Fruit fly (Drosophila melanogaster) whole organism, embryonic: ENCODE data around the gene Cpr23B.

Experiments used
- Abd-B ChIP-seq: fragments of 200-800 bp; sonication (Bioruptor generic); optimal IDR thresholded peaks from 2 replicates; lab custom pipeline; 2018; ENCODE audit warnings: missing biosample characterization, mild to moderate bottlenecking, missing genetic modification characterization, moderate library complexity
- Asciz ChIP-seq: fragments of 200-800 bp; sonication (Bioruptor generic); optimal IDR thresholded peaks from 2 replicates; lab custom pipeline; 2017; ENCODE audit warnings: missing biosample characterization, mild to moderate bottlenecking, missing genetic modification characterization, missing genetic modification reagents
- B-H1 ChIP-seq: fragments of 200-800 bp; sonication (Bioruptor generic); IDR thresholded peaks from 3 replicates; pipeline ENCODE4 v1.3.6; 2022; ENCODE audit warnings: missing biosample characterization, missing genetic modification characterization
- CG10209 ChIP-seq: fragments of 200-800 bp; sonication (Bioruptor generic); optimal IDR thresholded peaks from 3 replicates; lab custom pipeline; 2017; ENCODE audit warnings: missing biosample characterization, mild to moderate bottlenecking, missing genetic modification characterization, missing genetic modification reagents
- CG10366 ChIP-seq: fragments of 200-800 bp; sonication (Bioruptor generic); IDR thresholded peaks from 2 replicates; pipeline ENCODE4 v1.3.6; 2022; ENCODE audit warnings: missing biosample characterization, missing genetic modification characterization
- CG11560 ChIP-seq: fragments of 200-800 bp; sonication (Bioruptor generic); IDR thresholded peaks from 3 replicates; pipeline ENCODE4 v1.3.6; 2022; ENCODE audit warnings: missing biosample characterization, missing genetic modification characterization
- CG11696 ChIP-seq: fragments of 200-800 bp; sonication (Bioruptor generic); IDR thresholded peaks from 2 replicates; pipeline ENCODE4 v1.3.6; 2022; ENCODE audit warnings: missing biosample characterization, missing genetic modification characterization
- CG12071 ChIP-seq: fragments of 200-800 bp; sonication (Bioruptor generic); optimal IDR thresholded peaks from 3 replicates; lab custom pipeline; 2018; ENCODE audit warnings: missing biosample characterization, mild to moderate bottlenecking, missing genetic modification characterization
- CG12391 ChIP-seq: fragments of 200-800 bp; sonication (Bioruptor generic); optimal IDR thresholded peaks from 3 replicates; lab custom pipeline; 2018; ENCODE audit warnings: missing biosample characterization, mild to moderate bottlenecking, missing genetic modification characterization, moderate library complexity
- CG12769 ChIP-seq: fragments of 200-800 bp; sonication (Bioruptor generic); optimal IDR thresholded peaks from 2 replicates; lab custom pipeline; 2019; ENCODE audit warnings: missing biosample characterization, mild to moderate bottlenecking, missing genetic modification characterization, moderate library complexity
- CG12942 ChIP-seq: fragments of 200-800 bp; sonication (Bioruptor generic); optimal IDR thresholded peaks from 3 replicates; lab custom pipeline; 2016; ENCODE audit warnings: missing biosample characterization, missing genetic modification characterization
- CG13424 ChIP-seq: fragments of 200-800 bp; sonication (Bioruptor generic); optimal IDR thresholded peaks from 2 replicates; lab custom pipeline; 2019; ENCODE audit warnings: missing biosample characterization, mild to moderate bottlenecking, missing genetic modification characterization, moderate library complexity
- CG13775 ChIP-seq: fragments of 200-800 bp; sonication (Bioruptor generic); optimal IDR thresholded peaks from 3 replicates; lab custom pipeline; 2017; ENCODE audit warnings: missing biosample characterization, mild to moderate bottlenecking, missing genetic modification characterization
- CG14014 ChIP-seq: fragments of 200-800 bp; sonication (Bioruptor generic); IDR thresholded peaks from 2 replicates; pipeline ENCODE4 v1.3.6; 2022; ENCODE audit warnings: missing biosample characterization, missing genetic modification characterization
- CG14050 ChIP-seq: fragments of 200-800 bp; sonication (Bioruptor generic); IDR thresholded peaks from 3 replicates; pipeline ENCODE4 v1.3.6; 2022; ENCODE audit warnings: missing biosample characterization, missing genetic modification characterization
- CG14441 ChIP-seq: fragments of 200-800 bp; sonication (Bioruptor generic); IDR thresholded peaks from 2 replicates; pipeline ENCODE4 v1.3.6; 2022; ENCODE audit warnings: missing biosample characterization, missing genetic modification characterization
- CG17328 ChIP-seq: fragments of 200-800 bp; sonication (Bioruptor generic); IDR thresholded peaks from 2 replicates; pipeline ENCODE4 v1.3.6; 2022; ENCODE audit warnings: missing biosample characterization, missing genetic modification characterization
- CG17829 ChIP-seq: fragments of 200-800 bp; optimal IDR thresholded peaks from 2 replicates; lab custom pipeline; 2019; ENCODE audit warnings: missing biosample characterization, mild to moderate bottlenecking, missing genetic modification characterization, moderate library complexity
- CG1792 ChIP-seq: fragments of 200-800 bp; sonication (Bioruptor generic); optimal IDR thresholded peaks from 2 replicates; lab custom pipeline; 2016; ENCODE audit warnings: missing biosample characterization, missing genetic modification characterization
- CG18011 ChIP-seq: fragments of 200-800 bp; sonication (Bioruptor generic); optimal IDR thresholded peaks from 2 replicates; lab custom pipeline; 2017; ENCODE audit warnings: missing biosample characterization, missing genetic modification characterization, mild to moderate bottlenecking, moderate library complexity, missing genotype
- CG18262 ChIP-seq: fragments of 200-800 bp; optimal IDR thresholded peaks from 3 replicates; lab custom pipeline; 2019; ENCODE audit warnings: missing biosample characterization, mild to moderate bottlenecking, missing genetic modification characterization, moderate library complexity
- CG3726 ChIP-seq: fragments of 200-800 bp; sonication (Bioruptor generic); IDR thresholded peaks from 3 replicates; pipeline ENCODE4, ENCODE4 v1.3.6; 2022; ENCODE audit warnings: missing biosample characterization, missing genetic modification characterization
- CG3838 ChIP-seq: fragments of 200-800 bp; sonication (Bioruptor generic); optimal IDR thresholded peaks from 3 replicates; lab custom pipeline; 2016; ENCODE audit warnings: missing biosample characterization, missing genetic modification characterization
- CG7556 ChIP-seq: fragments of 200-800 bp; sonication (Bioruptor generic); optimal IDR thresholded peaks from 2 replicates; lab custom pipeline; 2017; ENCODE audit warnings: missing biosample characterization, mild to moderate bottlenecking, missing genetic modification characterization
- CG7786 ChIP-seq: fragments of 200-800 bp; sonication (Bioruptor generic); optimal IDR thresholded peaks from 2 replicates; lab custom pipeline; 2016; ENCODE audit warnings: missing biosample characterization, missing genetic modification characterization
- CG9437 ChIP-seq: fragments of 200-800 bp; sonication (Bioruptor generic); optimal IDR thresholded peaks from 2 replicates; lab custom pipeline; 2018; ENCODE audit warnings: missing biosample characterization, mild to moderate bottlenecking, missing genetic modification characterization
- CG9727 ChIP-seq: fragments of 200-800 bp; sonication (Bioruptor generic); optimal IDR thresholded peaks from 3 replicates; lab custom pipeline; 2017; ENCODE audit warnings: missing biosample characterization, mild to moderate bottlenecking, missing genetic modification characterization
- Deaf1 ChIP-seq: fragments of 200-800 bp; optimal IDR thresholded peaks from 3 replicates; lab custom pipeline; 2019; ENCODE audit warnings: missing biosample characterization, mild to moderate bottlenecking, missing genetic modification characterization, moderate library complexity
- E2f2 ChIP-seq: fragments of 200-800 bp; sonication (Bioruptor generic); IDR thresholded peaks from 2 replicates; pipeline ENCODE4 v1.3.6; 2022; ENCODE audit warnings: missing biosample characterization, missing genetic modification characterization
- ERR ChIP-seq: fragments of 200-800 bp; sonication (Bioruptor generic); optimal IDR thresholded peaks from 2 replicates; lab custom pipeline; 2016; ENCODE audit warnings: missing biosample characterization, missing genetic modification characterization
- Hand ChIP-seq: fragments of 200-800 bp; sonication (Bioruptor generic); optimal IDR thresholded peaks from 2 replicates; lab custom pipeline; 2017; ENCODE audit warnings: mild to moderate bottlenecking, missing biosample characterization, missing genetic modification reagents, missing genetic modification characterization
- Hey ChIP-seq: fragments of 200-800 bp; sonication (Bioruptor generic); optimal IDR thresholded peaks from 3 replicates; lab custom pipeline; 2018; ENCODE audit warnings: missing biosample characterization, mild to moderate bottlenecking, missing genetic modification characterization
- Hr3 ChIP-seq: fragments of 200-800 bp; sonication (Bioruptor generic); optimal IDR thresholded peaks from 3 replicates; lab custom pipeline; 2016; ENCODE audit warnings: missing biosample characterization, missing genetic modification characterization
- Meics ChIP-seq: fragments of 200-800 bp; sonication (Bioruptor generic); optimal IDR thresholded peaks from 2 replicates; lab custom pipeline; 2017; ENCODE audit warnings: missing biosample characterization, mild to moderate bottlenecking, missing genetic modification characterization
- Mrtf ChIP-seq: fragments of 200-800 bp; sonication (Bioruptor generic); IDR thresholded peaks from 3 replicates; pipeline ENCODE4 v1.3.6; 2022; ENCODE audit warnings: missing biosample characterization, missing genetic modification characterization
- Oli ChIP-seq: fragments of 200-800 bp; sonication (Bioruptor generic); optimal IDR thresholded peaks from 2 replicates; lab custom pipeline; 2018; ENCODE audit warnings: missing biosample characterization, mild to moderate bottlenecking, missing genetic modification characterization, moderate library complexity
- Optix ChIP-seq: fragments of 200-800 bp; sonication (Bioruptor generic); IDR thresholded peaks from 3 replicates; pipeline ENCODE4 v1.3.6; 2022; ENCODE audit warnings: missing biosample characterization, missing genetic modification characterization
- Sry-δ ChIP-seq: fragments of 200-800 bp; sonication (Bioruptor generic); optimal IDR thresholded peaks from 2 replicates; lab custom pipeline; 2016; ENCODE audit warnings: missing biosample characterization, missing genetic modification characterization
- bab2 ChIP-seq: fragments of 200-800 bp; sonication (Bioruptor generic); optimal IDR thresholded peaks from 2 replicates; lab custom pipeline; 2016; ENCODE audit warnings: missing biosample characterization, missing genetic modification characterization
- crp ChIP-seq, 2 experiments: fragments of 200-800 bp; sonication (Bioruptor generic); optimal IDR thresholded peaks; 2 replicates in 1 of 2; 3 replicates in 1 of 2; lab custom pipeline; 2017; ENCODE audit warnings: missing biosample characterization in 2 of 2, missing genetic modification characterization in 2 of 2, mild to moderate bottlenecking in 1 of 2, moderate library complexity in 1 of 2
- dysf ChIP-seq: fragments of 200-800 bp; sonication (Bioruptor generic); IDR thresholded peaks from 3 replicates; pipeline ENCODE4 v1.3.6; 2022; ENCODE audit warnings: missing biosample characterization, missing genetic modification characterization
- fd64A ChIP-seq: fragments of 200-800 bp; sonication (Bioruptor generic); optimal IDR thresholded peaks from 3 replicates; lab custom pipeline; 2018; ENCODE audit warnings: missing biosample characterization, mild to moderate bottlenecking, missing genetic modification characterization
- pfk ChIP-seq: fragments of 200-800 bp; sonication (Bioruptor generic); optimal IDR thresholded peaks from 2 replicates; lab custom pipeline; 2018; ENCODE audit warnings: missing biosample characterization, mild to moderate bottlenecking, missing genetic modification characterization, moderate library complexity
- ro ChIP-seq: fragments of 200-800 bp; sonication (Bioruptor generic); IDR thresholded peaks from 2 replicates; pipeline ENCODE4 v1.3.6; 2022; ENCODE audit warnings: missing biosample characterization, missing genetic modification characterization
- seq ChIP-seq: fragments of 200-800 bp; sonication (Bioruptor generic); IDR thresholded peaks from 2 replicates; pipeline ENCODE4 v1.3.6; 2022; ENCODE audit warnings: missing biosample characterization, missing genetic modification characterization
- slbo ChIP-seq: fragments of 200-800 bp; sonication (Bioruptor generic); IDR thresholded peaks from 2 replicates; pipeline ENCODE4 v1.3.6; 2022; ENCODE audit warnings: missing biosample characterization, missing genetic modification characterization
- zen ChIP-seq: fragments of 200-800 bp; sonication (Bioruptor generic); optimal IDR thresholded peaks from 3 replicates; lab custom pipeline; 2018; ENCODE audit warnings: missing biosample characterization, mild to moderate bottlenecking, missing genetic modification characterization, moderate library complexity
- zen2 ChIP-seq: fragments of 200-800 bp; sonication (Bioruptor generic); IDR thresholded peaks from 3 replicates; pipeline ENCODE4 v1.3.6; 2022; ENCODE audit warnings: missing biosample characterization, missing genetic modification characterization; ENCODE audit not compliant: partially characterized antibody
- zfh2 ChIP-seq: fragments of 200-800 bp; sonication (Bioruptor generic); optimal IDR thresholded peaks from 2 replicates; lab custom pipeline; 2016; ENCODE audit warnings: missing biosample characterization, missing genetic modification characterization

Cpr23B gene

dm6 chr2L:2882968-2883702, 44.9 kb downstream of the Cpr23B start (continued):
- TF ChIP-seq ERR (GFP tag; lab: Kevin White, UChicago): no peak
- TF ChIP-seq CG14014: peak; percentile 67
- 0 out of 3 replicates have a peak, but pooled peaks have one; percentile 6 for TF ChIP-seq CG3726 (GFP tag; lab: Robert Waterston, UW)
- peak; percentile 64 for TF ChIP-seq Asciz (GFP tag; lab: Kevin White, UChicago)
- TF ChIP-seq CG10366 (GFP tag; lab: Robert Waterston, UW): peak; percentile 35; the same call in 1 of the 2 replicates
- TF ChIP-seq CG13775 (GFP tag; lab: Kevin White, UChicago): peak; percentile 48
- TF ChIP-seq fd64A (GFP tag; lab: Kevin White, UChicago): no peak
- peak; percentile 50 for TF ChIP-seq CG9727 (GFP tag; lab: Kevin White, UChicago)
- TF ChIP-seq CG9437 (GFP tag; lab: Kevin White, UChicago): peak; percentile 99
- peak; percentile 55 for TF ChIP-seq Meics (GFP tag; lab: Kevin White, UChicago)
- peak; percentile 80 for TF ChIP-seq CG12071 (GFP tag; lab: Kevin White, UChicago)
- TF ChIP-seq CG14050 (GFP tag; lab: Robert Waterston, UW): peak; percentile 13; the same call in 1 of the 3 replicates
- TF ChIP-seq pfk: peak; percentile 3
- peak; percentile 10; the same call in 1 of the 3 replicates for TF ChIP-seq B-H1 (GFP tag; lab: Robert Waterston, UW)
- peak; percentile 40 for TF ChIP-seq CG18262 (tag; lab: Kevin White, UChicago)
- no peak for TF ChIP-seq CG11560
- peak; percentile 62 for TF ChIP-seq zfh2 (GFP tag; lab: Kevin White, UChicago)
- TF ChIP-seq ro (GFP tag; lab: Robert Waterston, UW): no peak
- peak; percentile 48 for TF ChIP-seq zen (tag; lab: Kevin White, UChicago)
- no peak for TF ChIP-seq Optix
- 0 out of 2 replicates have a peak, but pooled peaks have one; percentile 25 for TF ChIP-seq seq (GFP tag; lab: Robert Waterston, UW)
- no peak; the same call in 1 of the 2 replicates for TF ChIP-seq E2f2 (GFP tag; lab: Robert Waterston, UW)
- TF ChIP-seq CG12769 (tag; lab: Kevin White, UChicago): peak; percentile 63
- TF ChIP-seq Mrtf (GFP tag; lab: Robert Waterston, UW): 0 out of 3 replicates have a peak, but pooled peaks have one; percentile 32
- TF ChIP-seq CG10209 (GFP tag; lab: Kevin White, UChicago): peak; percentile 38
- TF ChIP-seq Sry-δ: peak; percentile 41
- TF ChIP-seq bab2 (GFP tag; lab: Kevin White, UChicago): peak; percentile 35
- TF ChIP-seq CG11696 (GFP tag; lab: Robert Waterston, UW): peak; percentile 27; the same call in 1 of the 2 replicates
- peak; percentile 46 for TF ChIP-seq CG7556 (GFP tag; lab: Kevin White, UChicago)
- no peak for TF ChIP-seq CG3838 (GFP tag; lab: Kevin White, UChicago)
- peak; percentile 67; the same call in 1 of the 2 replicates for TF ChIP-seq slbo (GFP tag; lab: Robert Waterston, UW)
- peak; percentile 58 for TF ChIP-seq CG12391
- TF ChIP-seq CG13424: peak; percentile 47
- peak; percentile 29 for TF ChIP-seq Oli (tag; lab: Kevin White, UChicago)
- peak; percentile 42 for TF ChIP-seq CG12942 (GFP tag; lab: Kevin White, UChicago)
- peak; percentile 39 for TF ChIP-seq Hr3 (GFP tag; lab: Kevin White, UChicago)
- TF ChIP-seq Hey (tag; lab: Kevin White, UChicago): no peak
- no peak for TF ChIP-seq Hand
- peak; percentile 17 for TF ChIP-seq CG7786 (GFP tag; lab: Kevin White, UChicago)
- TF ChIP-seq zen2: no peak
- TF ChIP-seq CG1792 (GFP tag; lab: Kevin White, UChicago): peak; percentile 6
- TF ChIP-seq Deaf1: peak; percentile 27
- no peak; the same call in 1 of the 2 replicates for TF ChIP-seq CG17328
- TF ChIP-seq CG14441 (GFP tag; lab: Robert Waterston, UW): peak; percentile 55
- TF ChIP-seq crp (GFP tag; optimal IDR thresholded peaks at IDR 0.05; lab: Kevin White, UChicago): peak in 1 of 2 experiments; percentile 57
- peak; percentile 49 for TF ChIP-seq CG17829
- TF ChIP-seq CG18011: no peak
- TF ChIP-seq Abd-B (GFP tag; lab: Kevin White, UChicago): peak; percentile 34
- TF ChIP-seq dysf (GFP tag; lab: Robert Waterston, UW): peak; percentile 35; the same call in 1 of the 3 replicates
